Worm (Caenorhabditis elegans) whole organism, late embryonic: ENCODE results near the gene T06D8.2.

Experiments
- ama-1 ChIP-seq: fragments of 150-350 bp; optimal IDR thresholded peaks from 2 replicates; lab custom pipeline; 2014
- ceh-34 ChIP-seq: sonication (generic microtip); optimal IDR thresholded peaks from 2 replicates; lab custom pipeline; 2016; ENCODE audit warnings: mild to moderate bottlenecking, missing genetic modification characterization, missing compliant biosample characterization
- fax-1 ChIP-seq: sonication (generic microtip); optimal IDR thresholded peaks from 2 replicates; lab custom pipeline; 2016; ENCODE audit warnings: missing genotype, missing genetic modification characterization, missing compliant biosample characterization
- fkh-6 ChIP-seq: sonication (generic microtip); optimal IDR thresholded peaks from 2 replicates; lab custom pipeline; 2016; ENCODE audit warnings: missing genetic modification characterization, missing compliant biosample characterization
- gmeb-2 ChIP-seq: sonication (generic microtip); optimal IDR thresholded peaks from 2 replicates; lab custom pipeline; 2016; ENCODE audit warnings: missing genetic modification characterization, inconsistent platforms, missing compliant biosample characterization
- hlh-15 ChIP-seq: sonication (generic microtip); optimal IDR thresholded peaks from 2 replicates; lab custom pipeline; 2016; ENCODE audit warnings: missing genetic modification characterization, missing compliant biosample characterization
- lim-6 ChIP-seq: sonication (generic microtip); optimal IDR thresholded peaks from 2 replicates; lab custom pipeline; 2016; ENCODE audit warnings: missing genetic modification characterization, missing compliant biosample characterization
- lin-11 ChIP-seq: fragments of 200-800 bp; sonication (Bioruptor generic); optimal IDR thresholded peaks from 2 replicates; lab custom pipeline; 2018; ENCODE audit warnings: mild to moderate bottlenecking, missing genetic modification characterization, missing compliant biosample characterization
- nhr-11 ChIP-seq: fragments of 150-350 bp; optimal IDR thresholded peaks from 2 replicates; lab custom pipeline; 2014; ENCODE audit warnings: missing biosample characterization, missing genetic modification characterization
- pag-3 ChIP-seq: sonication (generic microtip); optimal IDR thresholded peaks from 2 replicates; lab custom pipeline; 2016; ENCODE audit warnings: missing compliant biosample characterization, missing genetic modification characterization, borderline replicate concordance
- pha-2 ChIP-seq: sonication (generic microtip); optimal IDR thresholded peaks from 2 replicates; lab custom pipeline; 2017; ENCODE audit warnings: mild to moderate bottlenecking, missing genetic modification characterization, missing compliant biosample characterization
- unc-42 ChIP-seq: sonication (generic microtip); optimal IDR thresholded peaks from 2 replicates; lab custom pipeline; 2016; ENCODE audit warnings: missing genotype, missing genetic modification characterization, missing compliant biosample characterization
- unc-86 ChIP-seq: sonication (generic microtip); optimal IDR thresholded peaks from 2 replicates; lab custom pipeline; 2016; ENCODE audit warnings: missing genetic modification characterization, missing compliant biosample characterization

DNA sequence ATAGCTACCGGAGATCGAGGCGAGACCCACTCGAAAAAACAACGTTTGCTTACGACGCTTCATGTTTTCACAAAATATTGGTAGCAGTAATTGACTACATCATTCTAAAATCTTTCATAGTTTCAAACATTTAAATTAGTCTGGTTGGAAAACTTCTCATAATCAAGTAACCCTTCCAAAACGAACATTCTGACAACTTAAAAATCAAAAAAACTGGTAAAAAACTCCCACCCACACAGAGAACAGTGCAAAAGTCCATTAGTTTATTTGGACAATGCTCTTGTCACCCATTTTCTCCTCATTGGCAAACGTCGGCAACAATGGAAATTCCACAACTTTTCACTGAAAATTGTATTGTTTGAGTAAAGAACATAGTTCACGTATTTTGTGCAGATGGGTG, 49.1 kb upstream of the T06D8.2 start, which contains the start of gene F37H8.6:
- TF ChIP-seq ama-1 (lab: Kevin White, UChicago) = no peak
- TF ChIP-seq lin-11 (tag; lab: Kevin White, UChicago) = no peak
- TF ChIP-seq gmeb-2 (tag; lab: Kevin White, UChicago) = no peak
- no peak for TF ChIP-seq lim-6 (tag; lab: Kevin White, UChicago)
- TF ChIP-seq pag-3 (tag; lab: Kevin White, UChicago) = no peak
- no peak for TF ChIP-seq pha-2 (tag; lab: Kevin White, UChicago)
- TF ChIP-seq fkh-6 (tag; lab: Kevin White, UChicago) = no peak
- TF ChIP-seq unc-86 (tag; lab: Kevin White, UChicago) = no peak
- TF ChIP-seq fax-1 (tag; lab: Kevin White, UChicago) = no peak
- no peak for TF ChIP-seq unc-42 (tag; lab: Kevin White, UChicago)
- TF ChIP-seq nhr-11 = no peak
- TF ChIP-seq hlh-15 (tag; lab: Kevin White, UChicago) = no peak
- TF ChIP-seq ceh-34 = no peak
